Fruit fly (Drosophila melanogaster): ENCODE results near the gene Prosbeta5R2.

Prosbeta5R2 gene

DNA sequence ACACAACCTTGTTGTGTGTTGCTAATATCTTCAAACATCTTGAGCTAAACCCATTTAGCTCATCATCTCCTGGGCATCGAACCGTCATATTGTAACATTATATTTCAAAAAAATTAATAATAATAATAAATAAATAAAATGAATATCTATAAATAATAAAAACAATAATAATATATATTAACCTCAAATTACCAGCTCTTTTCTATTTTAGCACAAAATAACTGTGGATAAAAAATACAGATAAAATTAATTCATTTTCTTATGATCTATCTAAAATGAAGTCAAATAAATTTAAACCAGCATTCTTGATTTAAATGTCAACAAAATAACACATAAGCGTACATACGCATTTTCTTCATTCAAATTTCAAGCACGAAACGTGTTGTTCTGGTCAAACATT, 16.8 kb downstream of the Prosbeta5R2 start, which contains the start of gene CG42659:
Gene CG42659 (plus strand): TSS at position 301 of the 400 bp plus-strand sequence.
- TF ChIP-seq bcd (GFP tag; optimal IDR thresholded peaks at IDR 0.05) (no peak), HLH54F (GFP tag; optimal IDR thresholded peaks at IDR 0.05) (no peak), Nf-YA (GFP tag; IDR thresholded peaks at IDR 0.05) (no peak), CG2199 (GFP tag; IDR thresholded peaks at IDR 0.05) (no peak), run (tag; optimal IDR thresholded peaks at IDR 0.05) (no peak), chif (GFP tag; optimal IDR thresholded peaks at IDR 0.05) (no peak), prd (optimal IDR thresholded peaks at IDR 0.05) (no peak), prd (GFP tag; IDR thresholded peaks at IDR 0.05) (no peak), pros (GFP tag; optimal IDR thresholded peaks at IDR 0.05) (no peak)

DNA sequence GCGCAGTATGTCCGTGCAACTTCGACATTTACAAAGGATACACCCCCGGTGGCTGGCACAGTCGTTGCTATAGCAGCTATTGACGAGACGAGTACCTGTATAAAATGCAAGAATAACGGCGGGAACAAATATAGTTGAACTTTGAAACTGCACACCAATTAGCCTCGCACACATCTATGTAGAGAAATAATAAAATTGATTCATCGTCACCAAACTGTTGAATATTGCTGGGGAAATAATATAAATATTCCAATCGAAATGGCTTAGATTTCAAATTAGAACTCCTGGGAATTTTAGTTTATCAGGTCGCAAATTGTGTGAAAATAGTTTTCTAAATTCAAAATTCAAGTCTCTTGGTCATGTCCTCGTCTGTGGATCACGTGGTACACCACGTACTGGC, 17.4 kb downstream of the Prosbeta5R2 start, which contains the start of the genes CG42634 and CG42635:
Gene CG42634 (plus strand): TSS at position 301 of the 400 bp plus-strand sequence.
Gene CG42635 (plus strand): TSS at position 301 of the 400 bp plus-strand sequence.
- TF ChIP-seq hb (GFP tag; IDR thresholded peaks at IDR 0.05; ENCODE audit: partially characterized antibody): no peak
- TF ChIP-seq CG13123 (GFP tag; optimal IDR thresholded peaks at IDR 0.05): no peak
- no peak for TF ChIP-seq ftz-f1 (GFP tag; optimal IDR thresholded peaks at IDR 0.05)
- TF ChIP-seq Dek (tag; optimal IDR thresholded peaks at IDR 0.05): no peak
- TF ChIP-seq trem (tag; optimal IDR thresholded peaks at IDR 0.05): no peak
- no peak for TF ChIP-seq slp2 (GFP tag; optimal IDR thresholded peaks at IDR 0.05)
- TF ChIP-seq mam (GFP tag; optimal IDR thresholded peaks at IDR 0.05): no peak
- TF ChIP-seq Eip74EF (GFP tag; optimal IDR thresholded peaks at IDR 0.05): no peak
- no peak for TF ChIP-seq tll (GFP tag; optimal IDR thresholded peaks at IDR 0.05)
- no peak for TF ChIP-seq grn (GFP tag; optimal IDR thresholded peaks at IDR 0.05)
- no peak for TF ChIP-seq ro (GFP tag; IDR thresholded peaks at IDR 0.05)
- TF ChIP-seq tna (GFP tag; IDR thresholded peaks at IDR 0.05; ENCODE audit: partially characterized antibody): no peak
- TF ChIP-seq Spps (tag; optimal IDR thresholded peaks at IDR 0.05): no peak
- TF ChIP-seq Bteb2 (GFP tag; optimal IDR thresholded peaks at IDR 0.05): no peak
- TF ChIP-seq CG8924 (tag; optimal IDR thresholded peaks at IDR 0.05): no peak
- no peak for TF ChIP-seq CG31388 (GFP tag; optimal IDR thresholded peaks at IDR 0.05)
- TF ChIP-seq cg (GFP tag; optimal IDR thresholded peaks at IDR 0.05): no peak
- TF ChIP-seq phol (tag; optimal IDR thresholded peaks at IDR 0.05): no peak
- TF ChIP-seq CkIIα-i1 (GFP tag; IDR thresholded peaks at IDR 0.05): no peak
- no peak for TF ChIP-seq Xbp1 (GFP tag; optimal IDR thresholded peaks at IDR 0.05)

DNA sequence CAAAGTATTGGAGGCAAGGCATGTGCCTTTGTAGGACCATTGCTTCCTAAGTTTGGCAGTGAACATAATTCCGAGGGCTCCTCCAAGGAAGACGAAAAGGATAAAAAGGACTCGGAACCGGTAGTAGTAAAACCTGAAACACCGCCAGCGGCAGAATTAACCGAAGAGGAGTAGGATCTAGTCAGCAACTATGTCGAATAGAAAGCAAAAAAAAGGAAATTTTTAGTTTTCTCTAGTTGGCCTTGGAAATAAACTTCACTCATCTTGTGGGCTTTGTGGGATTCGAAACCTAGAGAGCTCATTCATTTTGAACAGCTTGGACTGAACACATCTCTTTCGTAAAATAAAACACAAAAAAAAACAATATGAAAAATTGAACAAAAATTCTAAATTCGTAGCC, 18.4 kb downstream of the Prosbeta5R2 start, which contains the start of gene CG31740:
Gene CG31740 (plus strand): TSS at position 301 of the 400 bp plus-strand sequence.
- no peak for TF ChIP-seq eve (GFP tag; optimal IDR thresholded peaks at IDR 0.05)
- TF ChIP-seq kah (GFP tag; optimal IDR thresholded peaks at IDR 0.05): no peak
- TF ChIP-seq CG4282 (GFP tag; optimal IDR thresholded peaks at IDR 0.05): no peak
- no peak for TF ChIP-seq Ets65A (GFP tag)
- no peak for TF ChIP-seq CG2712 (tag; optimal IDR thresholded peaks at IDR 0.05)
- TF ChIP-seq gfzf (GFP tag; optimal IDR thresholded peaks at IDR 0.05): no peak
- no peak for TF ChIP-seq inv (GFP tag; IDR thresholded peaks at IDR 0.05; ENCODE audit: partially characterized antibody)
- no peak for TF ChIP-seq croc (GFP tag; conservative IDR thresholded peaks at IDR 0.05)
- TF ChIP-seq NC2α (GFP tag; optimal IDR thresholded peaks at IDR 0.05): no peak
- no peak for TF ChIP-seq Ssrp (tag; optimal IDR thresholded peaks at IDR 0.05)
- no peak for TF ChIP-seq ci (GFP tag; IDR thresholded peaks at IDR 0.05)
- TF ChIP-seq CG33213 (GFP tag; optimal IDR thresholded peaks at IDR 0.05): no peak
- no peak for TF ChIP-seq sna (GFP tag; IDR thresholded peaks at IDR 0.05; ENCODE audit: partially characterized antibody)
- TF ChIP-seq Adf1 (GFP tag; IDR thresholded peaks at IDR 0.05): no peak
- no peak for TF ChIP-seq pzg (GFP tag; optimal IDR thresholded peaks at IDR 0.05)
- TF ChIP-seq CG15479 (GFP tag; optimal IDR thresholded peaks at IDR 0.05): no peak
- no peak for TF ChIP-seq Stat92E (GFP tag; optimal IDR thresholded peaks at IDR 0.05)
- TF ChIP-seq dpn (GFP tag; optimal IDR thresholded peaks at IDR 0.05): no peak
- TF ChIP-seq CG14710 (tag; optimal IDR thresholded peaks at IDR 0.05): no peak
- no peak for TF ChIP-seq pita (GFP tag; optimal IDR thresholded peaks at IDR 0.05)
